Worm (Caenorhabditis elegans): ENCODE measurements around the gene srh-48.
A peak's percentile ranks its signal among the peaks of the same experiment; 100 is the strongest.

The srh-48 gene

DNA sequence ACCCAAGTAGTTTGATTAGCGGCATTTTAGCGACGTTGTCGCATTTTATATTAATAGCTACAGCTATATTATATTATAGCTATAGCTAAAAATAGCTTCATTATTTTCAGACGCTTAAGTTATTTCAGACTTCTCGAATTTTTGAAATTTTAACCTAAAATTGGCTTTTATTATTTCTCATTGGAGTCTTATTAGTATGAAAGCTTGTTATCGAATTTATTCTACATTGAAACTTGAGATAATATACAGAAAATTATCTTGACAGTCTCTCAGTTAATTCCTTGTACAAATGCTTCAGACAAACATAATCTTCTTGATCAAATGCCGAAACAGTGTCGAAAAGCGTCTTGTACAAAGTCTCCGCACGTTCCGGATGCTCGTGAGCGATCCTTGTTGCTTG lies at the start of gene srh-48:
Gene srh-48, plus strand, starts transcription at position 301 of the 400 bp plus-strand sequence.
- TF ChIP-seq ceh-88 (GFP tag; IDR thresholded peaks at IDR 0.05) (no peak), sptf-1 (tag; optimal IDR thresholded peaks at IDR 0.05) (no peak), ets-5 (GFP tag; IDR thresholded peaks at IDR 0.05) (no peak), sox-4 (tag; optimal IDR thresholded peaks at IDR 0.05) (no peak), Y116A8C.19 (tag; optimal IDR thresholded peaks at IDR 0.05; ENCODE audit: borderline replicate concordance) (no peak), nhr-77 (tag; optimal IDR thresholded peaks at IDR 0.05) (no peak), alr-1 (tag; optimal IDR thresholded peaks at IDR 0.05; ENCODE audit: borderline replicate concordance) (no peak), dpl-1 (GFP tag; optimal IDR thresholded peaks at IDR 0.05) (no peak), ceh-8 (GFP tag; optimal IDR thresholded peaks at IDR 0.05) (no peak), elt-2 (tag; optimal IDR thresholded peaks at IDR 0.05) (no peak), fos-1 (tag; optimal IDR thresholded peaks at IDR 0.05) (no peak), ceh-82 (tag; optimal IDR thresholded peaks at IDR 0.05) (no peak), nhr-237 (tag; optimal IDR thresholded peaks at IDR 0.05) (no peak), hlh-17 (GFP tag; optimal IDR thresholded peaks at IDR 0.05; ENCODE audit: borderline replicate concordance) (no peak), pqm-1 (tag; optimal IDR thresholded peaks at IDR 0.05) (no peak)

DNA sequence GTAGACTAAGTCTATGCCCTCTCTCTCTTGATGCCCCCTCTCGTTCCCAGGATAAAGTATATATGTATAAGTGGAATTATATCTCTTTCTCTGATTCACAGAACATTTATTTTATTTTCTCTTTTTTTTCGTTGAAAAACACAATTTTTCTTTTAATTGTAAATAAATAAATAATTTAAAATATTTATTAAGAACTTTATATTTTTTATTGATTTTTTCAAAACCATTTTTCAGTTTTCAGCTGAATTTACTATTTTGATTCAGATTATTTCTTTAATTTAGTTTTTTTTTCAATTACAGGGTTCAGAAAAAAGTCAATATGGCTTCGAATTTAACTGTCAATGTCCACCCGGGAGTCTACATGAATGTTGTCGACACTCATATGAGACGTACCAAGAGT lies 48.6 kb upstream of the srh-48 start, which contains the start of gene eif-3.F:
Gene eif-3.F, plus strand, starts transcription at position 301 of the 400 bp plus-strand sequence.
- TF ChIP-seq hlh-4 (tag; optimal IDR thresholded peaks at IDR 0.05) = no peak
- TF ChIP-seq lir-3 (tag; optimal IDR thresholded peaks at IDR 0.05; ENCODE audit: poor library complexity) = no peak
- TF ChIP-seq hpl-2 (GFP tag; optimal IDR thresholded peaks at IDR 0.05) = no peak
- no peak for TF ChIP-seq mab-9 (GFP tag; IDR thresholded peaks at IDR 0.05)
- TF ChIP-seq egl-27 (tag; optimal IDR thresholded peaks at IDR 0.05) = no peak
- no peak for TF ChIP-seq ets-5 (GFP tag; IDR thresholded peaks at IDR 0.05)
- no peak for TF ChIP-seq rnt-1 (tag; optimal IDR thresholded peaks at IDR 0.05)

DNA sequence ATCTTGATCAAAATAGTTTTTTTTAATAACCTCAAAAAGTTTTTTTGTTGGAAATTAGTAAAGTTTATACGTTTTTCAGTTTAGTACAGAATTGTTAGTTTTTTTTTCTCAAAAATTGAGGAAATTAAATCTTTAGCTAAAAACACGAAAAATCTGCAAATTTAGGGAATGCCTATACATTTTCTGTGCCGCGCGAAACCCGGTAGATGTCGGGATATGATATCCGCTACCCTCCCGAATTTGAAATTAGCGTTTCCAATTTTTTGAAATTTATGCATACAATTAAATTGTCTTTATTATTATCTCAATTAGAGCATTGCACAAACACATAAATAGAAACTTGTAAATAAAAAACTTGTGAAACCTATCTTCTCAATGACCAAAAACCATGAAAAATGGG lies 46.9 kb upstream of the srh-48 start:
- TF ChIP-seq fkh-4 (tag; optimal IDR thresholded peaks at IDR 0.05; ENCODE audit: borderline replicate concordance) = no peak
- no peak for TF ChIP-seq isw-1 (GFP tag; IDR thresholded peaks at IDR 0.05)
- no peak for TF ChIP-seq lin-39 (tag; optimal IDR thresholded peaks at IDR 0.05)
- no peak for TF ChIP-seq unc-98 (GFP tag; IDR thresholded peaks at IDR 0.05)
- TF ChIP-seq pax-3 (tag; optimal IDR thresholded peaks at IDR 0.05) = no peak
- TF ChIP-seq nhr-12 (tag; optimal IDR thresholded peaks at IDR 0.05) = no peak

DNA sequence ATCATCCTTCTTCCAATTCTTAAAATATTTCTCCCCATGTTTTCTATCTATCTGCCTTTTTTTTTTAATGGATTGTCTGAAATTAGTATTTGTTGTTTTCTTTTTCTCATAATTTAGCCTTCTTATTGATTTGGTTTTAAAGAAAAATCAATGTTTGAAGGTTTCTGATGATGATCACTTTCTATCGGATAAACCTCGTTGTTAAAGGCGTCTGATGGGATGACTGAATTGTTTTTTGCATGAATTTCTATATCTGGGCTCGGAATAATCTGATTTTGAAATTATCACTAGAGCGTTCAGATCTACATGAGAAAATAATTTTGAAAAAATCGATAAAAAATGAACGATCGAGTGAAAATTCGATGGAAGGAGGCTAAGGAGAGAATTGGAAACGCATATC lies 46.2 kb upstream of the srh-48 start, which contains the start of gene scp-1:
Gene scp-1, plus strand, starts transcription at position 301 of the 400 bp plus-strand sequence.
- TF ChIP-seq nhr-237 (tag; optimal IDR thresholded peaks at IDR 0.05) (no peak), egl-27 (tag; optimal IDR thresholded peaks at IDR 0.05) (no peak), mab-9 (GFP tag; IDR thresholded peaks at IDR 0.05) (no peak), sup-37 (GFP tag; optimal IDR thresholded peaks at IDR 0.05) (no peak), ceh-82 (tag; optimal IDR thresholded peaks at IDR 0.05) (no peak), nhr-76 (tag; optimal IDR thresholded peaks at IDR 0.05) (no peak), hpl-2 (GFP tag; optimal IDR thresholded peaks at IDR 0.05) (no peak)

DNA sequence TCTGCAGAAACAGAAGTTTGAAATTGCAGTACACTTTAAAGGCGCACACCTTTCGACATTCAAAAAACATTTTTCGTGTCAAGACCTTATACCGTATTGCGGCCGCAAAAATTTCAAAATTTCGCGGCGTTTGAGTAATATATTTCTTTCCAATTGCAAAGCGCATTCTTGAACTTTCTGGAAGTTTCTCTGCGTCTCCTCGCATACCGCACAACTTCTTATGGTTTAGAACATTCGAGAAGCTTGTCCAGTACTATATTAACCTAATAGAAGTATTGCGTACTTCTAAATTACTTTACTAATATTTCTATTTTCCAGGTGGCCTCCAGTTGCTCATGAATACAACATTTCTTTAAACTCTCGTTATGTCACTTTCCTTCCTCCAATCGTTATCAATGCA lies 43.2 kb upstream of the srh-48 start:
- TF ChIP-seq mep-1 (tag; optimal IDR thresholded peaks at IDR 0.05) (peak; percentile 32), tlp-1 (tag; optimal IDR thresholded peaks at IDR 0.05) (no peak), fkh-10 (GFP tag; optimal IDR thresholded peaks at IDR 0.05) (no peak)

DNA sequence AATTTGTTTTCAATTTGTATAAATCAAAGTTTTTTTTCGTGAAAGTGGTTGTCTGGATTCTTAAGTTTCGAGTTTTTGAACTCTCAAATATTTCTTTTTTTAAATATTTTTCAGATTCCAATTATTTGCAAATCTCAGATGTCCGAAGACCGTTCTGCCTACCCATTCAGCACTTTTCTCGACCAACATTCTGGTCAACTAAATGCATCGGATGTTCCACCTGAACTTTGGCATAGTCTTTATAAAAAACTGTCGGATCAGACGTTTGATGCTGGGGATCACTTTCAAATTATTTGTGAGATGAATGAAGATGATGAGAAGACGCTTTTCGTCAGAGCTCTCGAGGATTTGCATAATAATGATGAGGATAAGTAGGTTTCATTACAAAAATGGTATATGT lies 41.0 kb upstream of the srh-48 start, which contains the start of gene ttll-12:
Gene ttll-12, plus strand, starts transcription at position 139 of the 400 bp plus-strand sequence.
- TF ChIP-seq isw-1 (GFP tag; IDR thresholded peaks at IDR 0.05) (no peak), lin-39 (tag; optimal IDR thresholded peaks at IDR 0.05) (no peak), mep-1 (tag; optimal IDR thresholded peaks at IDR 0.05) (peak; percentile 10), tlp-1 (tag; optimal IDR thresholded peaks at IDR 0.05) (no peak)
